Worm (Caenorhabditis elegans): ENCODE results near the gene ptr-4.

The ptr-4 gene

ce11 chrX:6091967-6092366, 26.2 kb upstream of the ptr-4 start, which contains the start of gene hsp-3 (continued):
- TF ChIP-seq lin-15B (tag; optimal IDR thresholded peaks at IDR 0.05): peak; percentile 54
- TF ChIP-seq mxl-2 (GFP tag; conservative IDR thresholded peaks at IDR 0.05): peak; percentile 67
- peak; percentile 98 for TF ChIP-seq nhr-25 (tag; optimal IDR thresholded peaks at IDR 0.05; ENCODE audit: borderline replicate concordance, insufficient read depth)
- peak; percentile 98 for TF ChIP-seq lin-1 (GFP tag; IDR thresholded peaks at IDR 0.05)
- peak; percentile 99 for TF ChIP-seq dve-1 (tag; optimal IDR thresholded peaks at IDR 0.05; ENCODE audit: insufficient read depth)
- peak; percentile 2 for TF ChIP-seq ceh-28 (tag; optimal IDR thresholded peaks at IDR 0.05)
- no peak for TF ChIP-seq egl-27 (tag; optimal IDR thresholded peaks at IDR 0.05)
- TF ChIP-seq ceh-82 (tag; optimal IDR thresholded peaks at IDR 0.05): no peak
- peak; percentile 66 for TF ChIP-seq sdz-12 (GFP tag; optimal IDR thresholded peaks at IDR 0.05)
- no peak for TF ChIP-seq snpc-1.2 (GFP tag; IDR thresholded peaks at IDR 0.05)
- peak; percentile 92 for TF ChIP-seq nhr-28 (tag; optimal IDR thresholded peaks at IDR 0.05)
- TF ChIP-seq madf-5 (GFP tag; IDR thresholded peaks at IDR 0.05): 0 out of 4 replicates have a peak, but pooled peaks of 1 of the 2 experiments have one; percentile 28
- TF ChIP-seq ZK337.2 (GFP tag; IDR thresholded peaks at IDR 0.05): no peak

ce11 chrX:6090779-6091178, 25.0 kb upstream of the ptr-4 start:
- no peak for TF ChIP-seq ceh-62 (tag; optimal IDR thresholded peaks at IDR 0.05)
- no peak for TF ChIP-seq daf-16 (GFP tag; optimal IDR thresholded peaks at IDR 0.05)
- TF ChIP-seq daf-16 (tag; optimal IDR thresholded peaks at IDR 0.05): peak; percentile 7
- peak; percentile 95 for TF ChIP-seq aha-1 (tag)

ce11 chrX:6088718-6089117, 22.9 kb upstream of the ptr-4 start:
- TF ChIP-seq ceh-28 (tag; optimal IDR thresholded peaks at IDR 0.05): no peak
- no peak for TF ChIP-seq zip-2 (tag; optimal IDR thresholded peaks at IDR 0.05)
- TF ChIP-seq php-3 (GFP tag; IDR thresholded peaks at IDR 0.05): no peak
- TF ChIP-seq madf-5 (GFP tag; IDR thresholded peaks at IDR 0.05): no peak
- no peak for TF ChIP-seq rbr-2 (tag; optimal IDR thresholded peaks at IDR 0.05)
- peak; percentile 21 for TF ChIP-seq nhr-48 (tag; optimal IDR thresholded peaks at IDR 0.05)
- TF ChIP-seq nhr-111 (GFP tag; optimal IDR thresholded peaks at IDR 0.05): no peak
- peak; percentile 21 for TF ChIP-seq nhr-28 (tag; optimal IDR thresholded peaks at IDR 0.05)
- no peak for TF ChIP-seq unc-39 (tag; optimal IDR thresholded peaks at IDR 0.05)
- TF ChIP-seq daf-12 (tag; optimal IDR thresholded peaks at IDR 0.05): no peak
- TF ChIP-seq aha-1 (tag): peak; percentile 45
- TF ChIP-seq duxl-1 (tag; optimal IDR thresholded peaks at IDR 0.05; ENCODE audit: poor library complexity): peak; percentile 71
- no peak for TF ChIP-seq spr-1 (tag; optimal IDR thresholded peaks at IDR 0.05)
- TF ChIP-seq unc-62 (GFP tag; optimal IDR thresholded peaks at IDR 0.05 in 1 of 2): no peak
- TF ChIP-seq unc-62 (tag; optimal IDR thresholded peaks at IDR 0.05): no peak
- TF ChIP-seq snpc-4 (tag; optimal IDR thresholded peaks at IDR 0.05): no peak
- TF ChIP-seq mdl-1 (tag; optimal IDR thresholded peaks at IDR 0.05): no peak
- no peak for TF ChIP-seq nhr-76 (tag; optimal IDR thresholded peaks at IDR 0.05)
- TF ChIP-seq snpc-1.2 (GFP tag; IDR thresholded peaks at IDR 0.05): no peak; the same call in 1 of the 2 replicates
- TF ChIP-seq dmd-9 (GFP tag; IDR thresholded peaks at IDR 0.05): no peak
- TF ChIP-seq T26A8.4 (GFP tag; IDR thresholded peaks at IDR 0.05): 0 out of 2 replicates have a peak, but pooled peaks have one; percentile 79
- peak; percentile 76 for TF ChIP-seq nhr-102 (tag; optimal IDR thresholded peaks at IDR 0.05)
- no peak for TF ChIP-seq attf-4 (tag; optimal IDR thresholded peaks at IDR 0.05)
- no peak for TF ChIP-seq spr-3 (GFP tag; optimal IDR thresholded peaks at IDR 0.05)
- TF ChIP-seq dmd-8 (GFP tag; IDR thresholded peaks at IDR 0.05): no peak
- no peak for TF ChIP-seq lir-3 (tag; optimal IDR thresholded peaks at IDR 0.05)
- TF ChIP-seq hlh-11 (tag; optimal IDR thresholded peaks at IDR 0.05): peak; percentile 47
- no peak for TF ChIP-seq daf-8 (GFP tag; IDR thresholded peaks at IDR 0.05)
- no peak for TF ChIP-seq ZK337.2 (GFP tag; IDR thresholded peaks at IDR 0.05)
- no peak for TF ChIP-seq lin-13 (GFP tag; optimal IDR thresholded peaks at IDR 0.05)
- TF ChIP-seq ceh-20 (GFP tag; IDR thresholded peaks at IDR 0.05): no peak
- TF ChIP-seq egl-43 (GFP tag; IDR thresholded peaks at IDR 0.05): no peak
- TF ChIP-seq F49E8.2 (tag; optimal IDR thresholded peaks at IDR 0.05; ENCODE audit: borderline replicate concordance): no peak
- TF ChIP-seq nhr-41 (GFP tag; IDR thresholded peaks at IDR 0.05): no peak
- TF ChIP-seq zfp-2 (tag; optimal IDR thresholded peaks at IDR 0.05): no peak
- TF ChIP-seq sdz-12 (GFP tag; optimal IDR thresholded peaks at IDR 0.05): no peak
- TF ChIP-seq arid-1 (GFP tag; conservative IDR thresholded peaks at IDR 0.05): no peak
- no peak for TF ChIP-seq madf-9 (GFP tag; conservative IDR thresholded peaks at IDR 0.05)
